Worm (Caenorhabditis elegans): ENCODE results near the gene pdha-1.

DNA sequence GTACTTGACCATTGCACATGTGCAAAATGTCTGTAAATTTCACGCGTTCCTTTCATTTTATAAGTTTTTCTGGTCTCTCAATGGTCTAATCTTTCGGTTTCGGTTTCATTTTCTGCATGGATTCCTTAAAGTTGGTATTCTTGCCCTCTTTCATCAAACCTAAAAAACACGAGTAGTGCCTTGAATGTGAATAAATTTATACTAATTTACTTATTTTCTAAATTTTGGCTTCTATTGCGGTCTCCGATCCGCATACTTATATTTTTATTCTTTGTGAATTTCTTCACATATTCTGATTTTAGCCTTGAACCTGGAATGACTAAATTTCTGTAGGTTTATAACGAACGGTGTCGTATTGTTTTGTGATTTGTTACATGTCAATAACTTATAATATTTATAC is at the start of gene pdha-1:
- no peak for TF ChIP-seq skn-1 (tag; optimal IDR thresholded peaks at IDR 0.05)
- no peak for TF ChIP-seq zip-11 (GFP tag; IDR thresholded peaks at IDR 0.05)
- TF ChIP-seq unc-39 (tag; optimal IDR thresholded peaks at IDR 0.05), result no peak
- TF ChIP-seq hlh-30 (tag; optimal IDR thresholded peaks at IDR 0.05; ENCODE audit: insufficient read depth), result no peak
- TF ChIP-seq nhr-76 (tag; optimal IDR thresholded peaks at IDR 0.05), result no peak
- no peak for TF ChIP-seq ama-1 (optimal IDR thresholded peaks at IDR 0.05)
- TF ChIP-seq hmg-1.1 (GFP tag; IDR thresholded peaks at IDR 0.05), result no peak
- no peak for TF ChIP-seq zfp-2 (tag; optimal IDR thresholded peaks at IDR 0.05)
- TF ChIP-seq R02D3.7 (tag; optimal IDR thresholded peaks at IDR 0.05), result no peak
- no peak for TF ChIP-seq ZK546.5 (tag; optimal IDR thresholded peaks at IDR 0.05)
- no peak for TF ChIP-seq duxl-1 (tag; optimal IDR thresholded peaks at IDR 0.05; ENCODE audit: poor library complexity)
- no peak for TF ChIP-seq daf-19 (GFP tag; conservative IDR thresholded peaks at IDR 0.05)
